Fruit fly (Drosophila melanogaster): ENCODE results near the gene CG18549.

- no peak for TF ChIP-seq CG15710 (tag; optimal IDR thresholded peaks at IDR 0.05)
- TF ChIP-seq gl (tag; optimal IDR thresholded peaks at IDR 0.05): no peak
- TF ChIP-seq Pif1A (GFP tag; optimal IDR thresholded peaks at IDR 0.05): no peak
- no peak for TF ChIP-seq CG12605 (GFP tag; IDR thresholded peaks at IDR 0.05)
Measured at dm6 chr3R:12448344-12448743, 752 bp upstream of the CG18549 start.
